ENCODE assay signal across 2 worm cellular contexts in genomic region chrIII:9631117-9631655, ce11.
TF ChIP-seq lines count a peak whose summit lies in the region.

Gene ubc-7, minus strand, starts transcription at chrIII:9631167.

TF ChIP-seq in whole organism, L2 larva, 48 proteins besides CTCF, POLR2A, EP300 and RAD21 (continued from another document):
- peak; percentile 78 for TF ChIP-seq nhr-129 (tag; optimal IDR thresholded peaks at IDR 0.05; lab: Kevin White, UChicago)
- TF ChIP-seq elt-1 (tag; optimal IDR thresholded peaks at IDR 0.05; lab: Kevin White, UChicago) = no peak
- no peak for TF ChIP-seq unc-62 (GFP tag; optimal IDR thresholded peaks at IDR 0.05; lab: Kevin White, UChicago)
- TF ChIP-seq fos-1 (tag; optimal IDR thresholded peaks at IDR 0.05; lab: Kevin White, UChicago) = peak; percentile 50
- no peak for TF ChIP-seq lin-39 (tag; optimal IDR thresholded peaks at IDR 0.05; lab: Kevin White, UChicago)
- TF ChIP-seq Y55F3AM.14 (GFP tag; optimal IDR thresholded peaks at IDR 0.05; lab: Kevin White, UChicago) = no peak
- TF ChIP-seq ceh-82 (tag; optimal IDR thresholded peaks at IDR 0.05; lab: Kevin White, UChicago) = peak; percentile 24
- peak; percentile 88 for TF ChIP-seq nhr-25 (tag; optimal IDR thresholded peaks at IDR 0.05; lab: Kevin White, UChicago)
- no peak for TF ChIP-seq ceh-16 (tag; optimal IDR thresholded peaks at IDR 0.05; lab: Kevin White, UChicago)
- TF ChIP-seq lin-13 (GFP tag; optimal IDR thresholded peaks at IDR 0.05; lab: Kevin White, UChicago) = peak; percentile 87
- no peak for TF ChIP-seq nhr-237 (tag; optimal IDR thresholded peaks at IDR 0.05; lab: Kevin White, UChicago)
- peak; percentile 70 for TF ChIP-seq sma-3 (GFP tag; optimal IDR thresholded peaks at IDR 0.05; lab: Kevin White, UChicago)
- TF ChIP-seq ama-1 (optimal IDR thresholded peaks at IDR 0.05; lab: Kevin White, UChicago) = peak; percentile 85
- peak; percentile 81 for TF ChIP-seq sma-9 (GFP tag; optimal IDR thresholded peaks at IDR 0.05; lab: Kevin White, UChicago)
- TF ChIP-seq sma-9 (tag; optimal IDR thresholded peaks at IDR 0.05; lab: Kevin White, UChicago) = no peak
- no peak for TF ChIP-seq aly-2 (tag; optimal IDR thresholded peaks at IDR 0.05; lab: Kevin White, UChicago)
- TF ChIP-seq R02D3.7 (tag; optimal IDR thresholded peaks at IDR 0.05; lab: Kevin White, UChicago) = peak; percentile 20
- peak; percentile 85 for TF ChIP-seq crh-2 (tag; optimal IDR thresholded peaks at IDR 0.05; lab: Kevin White, UChicago)

TF ChIP-seq in whole organism, L4 larva, 104 proteins besides CTCF, POLR2A, EP300 and RAD21 (continued from another document):
- TF ChIP-seq pha-4 (GFP tag; IDR thresholded peaks at IDR 0.05; lab: Robert Waterston, UW) (0 out of 2 replicates have a peak, but pooled peaks have one; percentile 35), pha-4 (tag; optimal IDR thresholded peaks at IDR 0.05; lab: Kevin White, UChicago) (peak; percentile 74), nhr-10 (tag; optimal IDR thresholded peaks at IDR 0.05; lab: Kevin White, UChicago) (no peak), dve-1 (tag; optimal IDR thresholded peaks at IDR 0.05; lab: Kevin White, UChicago; ENCODE audit: insufficient read depth) (peak; percentile 76), nhr-48 (tag; optimal IDR thresholded peaks at IDR 0.05; lab: Kevin White, UChicago) (peak; percentile 27), T20F7.1 (GFP tag; optimal IDR thresholded peaks at IDR 0.05; lab: Kevin White, UChicago) (peak; percentile 65), nhr-28 (tag; optimal IDR thresholded peaks at IDR 0.05; lab: Kevin White, UChicago) (peak; percentile 24), nhr-25 (tag; optimal IDR thresholded peaks at IDR 0.05; lab: Kevin White, UChicago; ENCODE audit: borderline replicate concordance, insufficient read depth) (peak; percentile 72), unc-130 (GFP tag; optimal IDR thresholded peaks at IDR 0.05; lab: Kevin White, UChicago) (peak; percentile 50), T26A8.4 (GFP tag; IDR thresholded peaks at IDR 0.05; lab: Robert Waterston, UW) (peak; percentile 64), R02D3.7 (tag; optimal IDR thresholded peaks at IDR 0.05; lab: Kevin White, UChicago) (no peak), dmd-6 (GFP tag; IDR thresholded peaks at IDR 0.05; lab: Robert Waterston, UW) (peak; percentile 48), ama-1 (optimal IDR thresholded peaks at IDR 0.05; lab: Kevin White, UChicago) (peak; percentile 53), nhr-77 (tag; optimal IDR thresholded peaks at IDR 0.05; lab: Kevin White, UChicago) (peak; percentile 39), duxl-1 (tag; optimal IDR thresholded peaks at IDR 0.05; lab: Kevin White, UChicago; ENCODE audit: poor library complexity) (peak; percentile 28), nhr-11 (tag; optimal IDR thresholded peaks at IDR 0.05; lab: Kevin White, UChicago) (peak; percentile 32), spr-1 (tag; optimal IDR thresholded peaks at IDR 0.05; lab: Kevin White, UChicago) (peak; percentile 15), dpl-1 (GFP tag; optimal IDR thresholded peaks at IDR 0.05; lab: Kevin White, UChicago) (peak; percentile 98), mep-1 (tag; optimal IDR thresholded peaks at IDR 0.05; lab: Kevin White, UChicago) (peak; percentile 85), vab-7 (GFP tag; IDR thresholded peaks at IDR 0.05; lab: Robert Waterston, UW) (no peak), aha-1 (tag; lab: Kevin White, UChicago) (peak; percentile 92), daf-12 (tag; optimal IDR thresholded peaks at IDR 0.05; lab: Kevin White, UChicago) (no peak)
